Fruit fly (Drosophila melanogaster) whole organism, embryonic: ENCODE data around the gene retm.
A peak's percentile ranks its signal among the peaks of the same experiment; 100 is the strongest.

Source experiments
- Ada2b ChIP-seq: fragments of 200-800 bp; sonication (Bioruptor generic); IDR thresholded peaks from 2 replicates; pipeline ENCODE4 v1.3.6; 2022; ENCODE audit warnings: missing biosample characterization, missing genetic modification characterization
- Bteb2 ChIP-seq: fragments of 200-800 bp; sonication (Bioruptor generic); optimal IDR thresholded peaks from 2 replicates; lab custom pipeline; 2016; ENCODE audit warnings: missing biosample characterization, missing genetic modification characterization
- C15 ChIP-seq: fragments of 200-800 bp; sonication (Bioruptor generic); IDR thresholded peaks from 3 replicates; pipeline ENCODE4 v1.3.6; 2022; ENCODE audit warnings: missing biosample characterization, missing genetic modification characterization
- CG12236 ChIP-seq: fragments of 200-800 bp; sonication (Bioruptor generic); optimal IDR thresholded peaks from 2 replicates; lab custom pipeline; 2016; ENCODE audit warnings: missing biosample characterization, missing genetic modification characterization
- CG14965 ChIP-seq: fragments of 200-800 bp; sonication (Bioruptor generic); optimal IDR thresholded peaks from 2 replicates; lab custom pipeline; 2016; ENCODE audit warnings: missing biosample characterization, missing genetic modification characterization, borderline replicate concordance
- CG1529 ChIP-seq: fragments of 200-800 bp; sonication (Bioruptor generic); optimal IDR thresholded peaks from 3 replicates; lab custom pipeline; 2018; ENCODE audit warnings: missing biosample characterization, missing genetic modification characterization
- CG17186 ChIP-seq: fragments of 200-800 bp; sonication (Bioruptor generic); optimal IDR thresholded peaks from 3 replicates; lab custom pipeline; 2017; ENCODE audit warnings: missing biosample characterization, missing genetic modification reagents, missing genetic modification characterization
- CG18011 ChIP-seq: fragments of 200-800 bp; sonication (Bioruptor generic); optimal IDR thresholded peaks from 2 replicates; lab custom pipeline; 2017; ENCODE audit warnings: missing biosample characterization, missing genetic modification characterization, mild to moderate bottlenecking, moderate library complexity, missing genotype
- CG2202 ChIP-seq: fragments of 200-800 bp; sonication (Bioruptor generic); optimal IDR thresholded peaks from 2 replicates; lab custom pipeline; 2018; ENCODE audit warnings: missing biosample characterization, mild to moderate bottlenecking, missing genetic modification characterization
- CG30020 ChIP-seq: fragments of 200-800 bp; optimal IDR thresholded peaks from 2 replicates; lab custom pipeline; 2019; ENCODE audit warnings: missing biosample characterization, mild to moderate bottlenecking, missing genetic modification characterization, moderate library complexity
- CG3065 ChIP-seq: fragments of 200-800 bp; sonication (Bioruptor generic); optimal IDR thresholded peaks from 2 replicates; lab custom pipeline; 2016; ENCODE audit warnings: missing biosample characterization, missing genetic modification characterization
- CG3407 ChIP-seq: fragments of 200-800 bp; sonication (Bioruptor generic); optimal IDR thresholded peaks from 2 replicates; lab custom pipeline; 2018; ENCODE audit warnings: missing biosample characterization, mild to moderate bottlenecking, missing genetic modification characterization
- CG34376 ChIP-seq: fragments of 200-800 bp; sonication (Bioruptor generic); optimal IDR thresholded peaks from 2 replicates; lab custom pipeline; 2018; ENCODE audit warnings: missing biosample characterization, mild to moderate bottlenecking, missing genetic modification characterization
- CG34422 ChIP-seq: fragments of 200-800 bp; sonication (Bioruptor generic); IDR thresholded peaks from 3 replicates; pipeline ENCODE4 v1.3.6; 2022; ENCODE audit warnings: missing biosample characterization, missing genetic modification characterization
- CG4424 ChIP-seq: fragments of 200-800 bp; sonication (Bioruptor generic); optimal IDR thresholded peaks from 3 replicates; lab custom pipeline; 2016; ENCODE audit warnings: missing biosample characterization, missing genetic modification characterization
- CG6272 ChIP-seq: fragments of 200-800 bp; sonication (Bioruptor generic); IDR thresholded peaks from 2 replicates; pipeline ENCODE4 v1.3.6; 2022; ENCODE audit warnings: missing biosample characterization, missing genetic modification characterization
- CG6654 ChIP-seq: fragments of 200-800 bp; sonication (Bioruptor generic); optimal IDR thresholded peaks from 2 replicates; lab custom pipeline; 2017; ENCODE audit warnings: missing biosample characterization, mild to moderate bottlenecking, missing genetic modification characterization
- CG7357 ChIP-seq: fragments of 200-800 bp; sonication (Bioruptor generic); IDR thresholded peaks from 3 replicates; pipeline ENCODE4 v1.3.6; 2022; ENCODE audit warnings: missing biosample characterization, missing genetic modification characterization
- CG7963 ChIP-seq: fragments of 200-800 bp; sonication (Bioruptor generic); IDR thresholded peaks from 3 replicates; pipeline ENCODE4 v1.3.6; 2022; ENCODE audit warnings: missing biosample characterization, missing genetic modification characterization; ENCODE audit not compliant: partially characterized antibody
- CG7987 ChIP-seq: fragments of 200-800 bp; sonication (Bioruptor generic); optimal IDR thresholded peaks from 2 replicates; lab custom pipeline; 2018; ENCODE audit warnings: missing biosample characterization, mild to moderate bottlenecking, missing genetic modification characterization, moderate library complexity
- CG9215 ChIP-seq: fragments of 200-800 bp; sonication (Bioruptor generic); IDR thresholded peaks from 2 replicates; pipeline ENCODE4 v1.3.6; 2022; ENCODE audit warnings: missing biosample characterization, missing genetic modification characterization
- E2f2 ChIP-seq: fragments of 200-800 bp; sonication (Bioruptor generic); IDR thresholded peaks from 2 replicates; pipeline ENCODE4 v1.3.6; 2022; ENCODE audit warnings: missing biosample characterization, missing genetic modification characterization
- Ets97D ChIP-seq: fragments of 200-800 bp; sonication (Bioruptor generic); optimal IDR thresholded peaks from 3 replicates; lab custom pipeline; 2016; ENCODE audit warnings: missing biosample characterization, missing genetic modification characterization
- Fer1 ChIP-seq: fragments of 200-800 bp; sonication (Bioruptor generic); optimal IDR thresholded peaks from 2 replicates; lab custom pipeline; 2017; ENCODE audit warnings: missing biosample characterization, mild to moderate bottlenecking, missing genetic modification characterization
- Gug ChIP-seq: fragments of 200-800 bp; sonication (Bioruptor generic); IDR thresholded peaks from 4 replicates; pipeline ENCODE4 v1.3.6; 2022; ENCODE audit warnings: missing biosample characterization, missing genetic modification characterization
- HLH3B ChIP-seq: fragments of 200-800 bp; sonication (Bioruptor generic); IDR thresholded peaks from 2 replicates; pipeline ENCODE4 v1.3.6; 2022; ENCODE audit warnings: missing biosample characterization, missing genetic modification characterization
- Med ChIP-seq: fragments of 200-800 bp; sonication (Bioruptor generic); peaks from one replicate; lab custom pipeline; 2016; ENCODE audit warnings: missing biosample characterization, missing genetic modification characterization, mild to moderate bottlenecking, inconsistent platforms, moderate library complexity
- Pdp1 ChIP-seq, 2 experiments: fragments of 200-800 bp; sonication (Bioruptor generic); optimal IDR thresholded peaks; 3 replicates each; lab custom pipeline; 2016; ENCODE audit warnings: missing biosample characterization in 2 of 2, missing genetic modification characterization in 2 of 2, mild to moderate bottlenecking in 1 of 2, moderate library complexity in 1 of 2
- Ptx1 ChIP-seq: fragments of 200-800 bp; sonication (Bioruptor generic); IDR thresholded peaks from 2 replicates; pipeline ENCODE4 v1.3.6; 2022; ENCODE audit warnings: missing biosample characterization, missing genetic modification characterization
- Sox100B ChIP-seq: fragments of 200-800 bp; sonication (Bioruptor generic); optimal IDR thresholded peaks from 3 replicates; lab custom pipeline; 2018; ENCODE audit warnings: missing biosample characterization, mild to moderate bottlenecking, missing genetic modification characterization
- Spps ChIP-seq: fragments of 200-800 bp; sonication (Bioruptor generic); optimal IDR thresholded peaks from 2 replicates; lab custom pipeline; 2018; ENCODE audit warnings: missing biosample characterization, mild to moderate bottlenecking, missing genetic modification characterization
- az2 ChIP-seq: fragments of 200-800 bp; sonication (Bioruptor generic); optimal IDR thresholded peaks from 3 replicates; lab custom pipeline; 2016; ENCODE audit warnings: missing biosample characterization, missing genetic modification characterization
- btn ChIP-seq: fragments of 200-800 bp; sonication (Bioruptor generic); optimal IDR thresholded peaks from 2 replicates; lab custom pipeline; 2016; ENCODE audit warnings: missing biosample characterization, missing genetic modification characterization
- dimm ChIP-seq: fragments of 200-800 bp; sonication (Bioruptor generic); IDR thresholded peaks from 2 replicates; pipeline ENCODE4 v1.3.6; 2022; ENCODE audit warnings: missing biosample characterization, missing genetic modification characterization
- dmrt99B ChIP-seq: fragments of 200-800 bp; sonication (Bioruptor generic); optimal IDR thresholded peaks from 2 replicates; lab custom pipeline; 2018; ENCODE audit warnings: missing biosample characterization, mild to moderate bottlenecking, missing genetic modification characterization, moderate library complexity
- eve ChIP-seq, 2 experiments: fragments of >200 bp; optimal IDR thresholded peaks; 2 replicates each; lab custom pipeline; 2017; ENCODE audit warnings: missing biosample characterization in 2 of 2, missing genetic modification characterization in 2 of 2
- gem ChIP-seq: fragments of 200-800 bp; sonication (Bioruptor generic); optimal IDR thresholded peaks from 2 replicates; lab custom pipeline; 2019; ENCODE audit warnings: missing biosample characterization, mild to moderate bottlenecking, missing genetic modification characterization, moderate library complexity
- grn ChIP-seq: fragments of 200-800 bp; sonication (Bioruptor generic); optimal IDR thresholded peaks from 3 replicates; lab custom pipeline; 2017; ENCODE audit warnings: missing biosample characterization, missing genetic modification characterization
- hkb ChIP-seq, 2 experiments: fragments of 200-800 bp in 1 of 2; fragments of >200 bp in 1 of 2; sonication (Bioruptor generic) in 1 of 2; IDR thresholded peaks in 1 of 2; optimal IDR thresholded peaks in 1 of 2; 2 replicates each; pipeline versions ENCODE4 v1.3.6 to Lab custom; 2017 to 2022; ENCODE audit warnings: missing biosample characterization in 1 of 2, missing genetic modification characterization in 1 of 2
- jigr1 ChIP-seq: fragments of 200-800 bp; sonication (Bioruptor generic); IDR thresholded peaks from 3 replicates; pipeline ENCODE4 v1.3.6; 2022; ENCODE audit warnings: missing biosample characterization, missing genetic modification characterization
- maf-S ChIP-seq: fragments of 200-800 bp; sonication (Bioruptor generic); optimal IDR thresholded peaks from 2 replicates; lab custom pipeline; 2016; ENCODE audit warnings: missing biosample characterization, missing genetic modification characterization
- nerfin-1 ChIP-seq: fragments of 200-800 bp; sonication (Bioruptor generic); optimal IDR thresholded peaks from 3 replicates; lab custom pipeline; 2019; ENCODE audit warnings: missing biosample characterization, mild to moderate bottlenecking, missing genetic modification characterization, moderate library complexity
- oc ChIP-seq: fragments of 200-800 bp; sonication (Bioruptor generic); optimal IDR thresholded peaks from 2 replicates; lab custom pipeline; 2018; ENCODE audit warnings: missing biosample characterization, mild to moderate bottlenecking, missing genetic modification characterization, moderate library complexity
- pho ChIP-seq: fragments of 200-800 bp; sonication (Bioruptor generic); optimal IDR thresholded peaks from 2 replicates; lab custom pipeline; 2016; ENCODE audit warnings: missing biosample characterization, missing genetic modification characterization
- sug ChIP-seq: fragments of 200-800 bp; optimal IDR thresholded peaks from 2 replicates; lab custom pipeline; 2019; ENCODE audit warnings: missing biosample characterization, mild to moderate bottlenecking, missing genetic modification characterization, moderate library complexity
- vfl ChIP-seq: fragments of 200-800 bp; sonication (Bioruptor generic); optimal IDR thresholded peaks from 2 replicates; lab custom pipeline; 2016; ENCODE audit warnings: missing biosample characterization, missing genetic modification characterization
- wor ChIP-seq: fragments of 200-800 bp; sonication (Bioruptor generic); IDR thresholded peaks from 2 replicates; pipeline ENCODE4 v1.3.6; 2022; ENCODE audit warnings: missing biosample characterization, missing genetic modification characterization
- zen2 ChIP-seq: fragments of 200-800 bp; sonication (Bioruptor generic); IDR thresholded peaks from 3 replicates; pipeline ENCODE4 v1.3.6; 2022; ENCODE audit warnings: missing biosample characterization, missing genetic modification characterization; ENCODE audit not compliant: partially characterized antibody

retm gene

dm6 chr2L:6473076-6474037, 17.6 kb upstream of the retm start, which contains the start of gene mmy (continued):
- TF ChIP-seq Ptx1 (GFP tag; lab: Robert Waterston, UW) (peak; percentile 62), CG6272 (GFP tag; lab: Robert Waterston, UW) (no peak), CG17186 (GFP tag; lab: Kevin White, UChicago) (peak; percentile 23), pho (GFP tag; lab: Kevin White, UChicago) (peak; percentile 31), maf-S (GFP tag; lab: Kevin White, UChicago) (peak; percentile 13), grn (GFP tag; lab: Kevin White, UChicago) (peak; percentile 72), nerfin-1 (peak; percentile 34), btn (GFP tag; lab: Kevin White, UChicago) (peak; percentile 41), dmrt99B (tag; lab: Kevin White, UChicago) (peak; percentile 81), CG30020 (tag; lab: Kevin White, UChicago) (peak; percentile 61), vfl (GFP tag; lab: Kevin White, UChicago) (no peak), CG3407 (GFP tag; lab: Kevin White, UChicago) (no peak), CG7357 (no peak), CG3065 (GFP tag; lab: Kevin White, UChicago) (peak; percentile 36), jigr1 (GFP tag; lab: Robert Waterston, UW) (no peak; the same call in 2 of the 3 replicates), az2 (peak; percentile 43), Sox100B (peak; percentile 39), CG4424 (peak; percentile 23), CG34376 (peak; percentile 98), HLH3B (GFP tag; lab: Robert Waterston, UW) (peak; percentile 34; the same call in 1 of the 2 replicates), hkb (optimal IDR thresholded peaks at IDR 0.05; lab: Kevin White, UChicago) (no peak), hkb (GFP tag; IDR thresholded peaks at IDR 0.05; lab: Robert Waterston, UW) (peak; percentile 63), sug (tag; lab: Kevin White, UChicago) (peak; percentile 66), C15 (GFP tag; lab: Robert Waterston, UW) (no peak), wor (0 out of 2 replicates have a peak, but pooled peaks have one; percentile 21), CG1529 (peak; percentile 6), Spps (tag; lab: Kevin White, UChicago) (no peak), Ets97D (GFP tag; lab: Kevin White, UChicago) (no peak), CG7963 (GFP tag; lab: Robert Waterston, UW) (no peak), Pdp1 (GFP tag; optimal IDR thresholded peaks at IDR 0.05; lab: Kevin White, UChicago) (peak in 1 of 2 experiments; percentile 64), CG34422 (GFP tag; lab: Robert Waterston, UW) (peak; percentile 64), eve (GFP tag; optimal IDR thresholded peaks at IDR 0.05; lab: Kevin White, UChicago) (no peak), CG7987 (GFP tag; lab: Kevin White, UChicago) (peak; percentile 37), CG9215 (0 out of 2 replicates have a peak, but pooled peaks have one; percentile 5), Bteb2 (GFP tag; lab: Kevin White, UChicago) (no peak), Gug (GFP tag; lab: Robert Waterston, UW) (0 out of 4 replicates have a peak, but pooled peaks have one; percentile 8), CG18011 (GFP tag; lab: Kevin White, UChicago) (no peak), Ada2b (no peak), gem (tag; lab: Kevin White, UChicago) (peak; percentile 82), CG6654 (GFP tag; lab: Kevin White, UChicago) (peak; percentile 3), CG12236 (GFP tag; lab: Kevin White, UChicago) (no peak), E2f2 (GFP tag; lab: Robert Waterston, UW) (peak; percentile 45; the same call in 1 of the 2 replicates), Fer1 (GFP tag; lab: Kevin White, UChicago) (peak; percentile 38), CG2202 (tag; lab: Kevin White, UChicago) (no peak), Med (GFP tag; lab: Kevin White, UChicago) (peak; percentile 92), oc (tag; lab: Kevin White, UChicago) (peak; percentile 7), CG14965 (GFP tag; lab: Kevin White, UChicago) (no peak), dimm (GFP tag; lab: Robert Waterston, UW) (no peak), zen2 (no peak)
